Worm (Caenorhabditis elegans) whole organism, L4/young adult: ENCODE results near the gene zipt-9.

Experiments
- W03F9.2 ChIP-seq: fragments of 150-350 bp; optimal IDR thresholded peaks from 2 replicates; lab custom pipeline; 2014; ENCODE audit warnings: missing biosample characterization, missing genetic modification characterization
- dao-5 ChIP-seq: sonication (generic microtip); optimal IDR thresholded peaks from 2 replicates; lab custom pipeline; 2016; ENCODE audit warnings: missing genotype, missing genetic modification characterization, moderate library complexity, missing compliant biosample characterization
- him-1 ChIP-seq: sonication (generic microtip); optimal IDR thresholded peaks from 2 replicates; lab custom pipeline; 2016; ENCODE audit warnings: missing genotype, missing genetic modification reagents, missing genetic modification characterization, missing compliant biosample characterization

- TF ChIP-seq dao-5: no peak
- TF ChIP-seq him-1 (tag; lab: Kevin White, UChicago): no peak
- TF ChIP-seq W03F9.2: no peak
Measured at ce11 chrV:13725574-13725973, 10.5 kb upstream of the zipt-9 start, which contains the start of gene fbxa-181.
